Fruit fly (Drosophila melanogaster) whole organism, adult: ENCODE measurements around the gene Atxn7.

Experiments used
- CG11617 ChIP-seq: fragments of 200-800 bp; sonication (Bioruptor generic); optimal IDR thresholded peaks from 2 replicates; lab custom pipeline; 2017; ENCODE audit warnings: mild to moderate bottlenecking, missing biosample characterization, missing genetic modification reagents, missing genetic modification characterization
- CG12768 ChIP-seq: fragments of 200-800 bp; sonication (Bioruptor generic); optimal IDR thresholded peaks from 2 replicates; lab custom pipeline; 2017; ENCODE audit warnings: missing biosample characterization, missing genetic modification characterization, mild to moderate bottlenecking, moderate library complexity, missing genetic modification reagents
- CG14711 ChIP-seq: fragments of 200-800 bp; sonication (Bioruptor generic); optimal IDR thresholded peaks from 2 replicates; lab custom pipeline; 2018; ENCODE audit warnings: missing biosample characterization, mild to moderate bottlenecking, missing genetic modification characterization, moderate library complexity
- CG1620 ChIP-seq: fragments of 200-800 bp; sonication (Bioruptor generic); optimal IDR thresholded peaks from 2 replicates; lab custom pipeline; 2016; ENCODE audit warnings: missing biosample characterization, missing genetic modification characterization
- CG33017 ChIP-seq: fragments of 200-800 bp; sonication (Bioruptor generic); optimal IDR thresholded peaks from 2 replicates; lab custom pipeline; 2018; ENCODE audit warnings: missing biosample characterization, mild to moderate bottlenecking, missing genetic modification characterization, moderate library complexity
- CG5204 ChIP-seq: fragments of 200-800 bp; sonication (Bioruptor generic); optimal IDR thresholded peaks from 2 replicates; lab custom pipeline; 2016; ENCODE audit warnings: missing biosample characterization, missing genetic modification characterization
- CG7045 ChIP-seq: fragments of 200-800 bp; sonication (Bioruptor generic); optimal IDR thresholded peaks from 2 replicates; lab custom pipeline; 2017; ENCODE audit warnings: missing biosample characterization, mild to moderate bottlenecking, missing genetic modification characterization
- CG7101 ChIP-seq: fragments of 200-800 bp; sonication (Bioruptor generic); optimal IDR thresholded peaks from 2 replicates; lab custom pipeline; 2018; ENCODE audit warnings: missing biosample characterization, mild to moderate bottlenecking, missing genetic modification characterization, moderate library complexity
- Clk ChIP-seq: fragments of 200-800 bp; sonication (Bioruptor generic); optimal IDR thresholded peaks from 2 replicates; lab custom pipeline; 2017; ENCODE audit warnings: missing biosample characterization, missing genetic modification characterization
- Crg-1 ChIP-seq: fragments of 200-800 bp; sonication (Bioruptor generic); optimal IDR thresholded peaks from 2 replicates; lab custom pipeline; 2016; ENCODE audit warnings: missing biosample characterization, missing genetic modification characterization
- Hr96 ChIP-seq: fragments of 200-800 bp; sonication (Bioruptor generic); optimal IDR thresholded peaks from 2 replicates; lab custom pipeline; 2016; ENCODE audit warnings: missing biosample characterization, missing genetic modification characterization
- Mnt ChIP-seq: fragments of 200-800 bp; sonication (Bioruptor generic); optimal IDR thresholded peaks from 2 replicates; lab custom pipeline; 2016; ENCODE audit warnings: missing biosample characterization, mild to moderate bottlenecking, missing genetic modification characterization
- bab1 ChIP-seq: fragments of 200-800 bp; sonication (Bioruptor generic); optimal IDR thresholded peaks from 3 replicates; lab custom pipeline; 2019; ENCODE audit warnings: missing biosample characterization, mild to moderate bottlenecking, missing genetic modification characterization, moderate library complexity
- cic ChIP-seq: fragments of 200-800 bp; sonication (Bioruptor generic); optimal IDR thresholded peaks from 2 replicates; lab custom pipeline; 2017; ENCODE audit warnings: missing biosample characterization, mild to moderate bottlenecking, missing genetic modification characterization, moderate library complexity
- cnc ChIP-seq, 2 experiments: fragments of >200 bp; optimal IDR thresholded peaks; 2 replicates each; lab custom pipeline; 2017
- kay ChIP-seq: fragments of 200-800 bp; sonication (Bioruptor generic); peaks from one replicate; lab custom pipeline; 2016; ENCODE audit warnings: missing biosample characterization, missing genetic modification characterization, borderline replicate concordance
- ovo ChIP-seq: fragments of 200-800 bp; sonication (Bioruptor generic); optimal IDR thresholded peaks from 2 replicates; lab custom pipeline; 2016; ENCODE audit warnings: missing biosample characterization, missing genetic modification characterization
- pad ChIP-seq: fragments of 200-800 bp; sonication (Bioruptor generic); optimal IDR thresholded peaks from 3 replicates; lab custom pipeline; 2017; ENCODE audit warnings: missing biosample characterization, missing genetic modification characterization, mild to moderate bottlenecking, moderate library complexity, missing genetic modification reagents
- tj ChIP-seq: fragments of 200-800 bp; sonication (Bioruptor generic); optimal IDR thresholded peaks from 3 replicates; lab custom pipeline; 2017; ENCODE audit warnings: missing biosample characterization, mild to moderate bottlenecking, missing genetic modification characterization, moderate library complexity
- toe ChIP-seq: fragments of 200-800 bp; sonication (Bioruptor generic); optimal IDR thresholded peaks from 2 replicates; lab custom pipeline; 2016; ENCODE audit warnings: missing biosample characterization, missing genetic modification characterization

Gene Atxn7

dm6 chr2L:2363626-2364147, 12.0 kb upstream of the Atxn7 start:
- TF ChIP-seq pad (GFP tag; lab: Kevin White, UChicago) (peak; percentile 83), cnc (optimal IDR thresholded peaks at IDR 0.05; lab: Kevin White, UChicago) (no peak), CG11617 (GFP tag; lab: Kevin White, UChicago) (peak; percentile 94), CG14711 (tag; lab: Kevin White, UChicago) (peak; percentile 95), ovo (peak; percentile 90), toe (GFP tag; lab: Kevin White, UChicago) (peak; percentile 88), CG1620 (GFP tag; lab: Kevin White, UChicago) (peak; percentile 89), tj (GFP tag; lab: Kevin White, UChicago) (peak; percentile 86), cic (GFP tag; lab: Kevin White, UChicago) (peak; percentile 92), Crg-1 (GFP tag; lab: Kevin White, UChicago) (peak; percentile 91), CG7045 (peak; percentile 97), CG12768 (peak; percentile 98), bab1 (GFP tag; lab: Kevin White, UChicago) (peak; percentile 97), Clk (peak; percentile 87), CG33017 (peak; percentile 98), kay (GFP tag; lab: Kevin White, UChicago) (peak; percentile 96), Mnt (GFP tag; lab: Kevin White, UChicago) (peak; percentile 79), CG5204 (GFP tag; lab: Kevin White, UChicago) (peak; percentile 87), CG7101 (tag; lab: Kevin White, UChicago) (peak; percentile 97), Hr96 (peak; percentile 83)

- TF ChIP-seq Crg-1 (GFP tag; lab: Kevin White, UChicago) (no peak), Hr96 (no peak), CG11617 (GFP tag; lab: Kevin White, UChicago) (no peak), toe (GFP tag; lab: Kevin White, UChicago) (peak; percentile 2), Mnt (GFP tag; lab: Kevin White, UChicago) (no peak), pad (GFP tag; lab: Kevin White, UChicago) (no peak)
Measured at dm6 chr2L:2364200-2364754, 11.4 kb upstream of the Atxn7 start.

- TF ChIP-seq toe (GFP tag; lab: Kevin White, UChicago): peak; percentile 12
- TF ChIP-seq CG14711 (tag; lab: Kevin White, UChicago): no peak
- peak; percentile 12 for TF ChIP-seq pad (GFP tag; lab: Kevin White, UChicago)
- TF ChIP-seq Mnt (GFP tag; lab: Kevin White, UChicago): peak; percentile 3
- peak; percentile 99 for TF ChIP-seq kay (GFP tag; lab: Kevin White, UChicago)
Measured at dm6 chr2L:2365077-2365651, 10.5 kb upstream of the Atxn7 start, which contains the start of the genes Rab5 and Axud1. Gene Rab5, minus strand, starts transcription at chr2L:2365273. Gene Axud1, plus strand, starts transcription at chr2L:2365345.

- TF ChIP-seq CG7101 (tag; lab: Kevin White, UChicago): peak; percentile 0
- TF ChIP-seq cic (GFP tag; lab: Kevin White, UChicago): no peak
- TF ChIP-seq kay (GFP tag; lab: Kevin White, UChicago): peak; percentile 79
- no peak for TF ChIP-seq bab1 (GFP tag; lab: Kevin White, UChicago)
Measured at dm6 chr2L:2365655-2366214, 9.9 kb upstream of the Atxn7 start.

DNA sequence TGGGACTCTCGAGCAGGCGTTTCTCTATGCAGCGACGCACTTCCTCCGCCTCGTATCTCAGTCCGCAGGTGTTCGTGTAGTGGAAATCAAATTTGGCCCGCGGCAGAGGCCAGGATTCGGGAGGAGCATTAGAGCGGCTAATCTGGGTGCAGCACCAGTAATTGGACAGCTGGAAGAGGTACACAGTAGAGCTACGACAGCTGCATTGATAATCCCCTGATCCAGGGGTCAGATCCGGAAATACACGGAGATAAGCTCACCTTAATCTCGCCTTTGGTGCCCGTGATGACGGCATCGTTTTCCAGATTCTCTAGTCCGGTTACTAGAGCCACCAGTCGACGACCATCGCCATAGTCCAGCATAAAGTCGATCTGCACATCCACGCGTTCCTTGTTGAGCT, 5.3 kb upstream of the Atxn7 start:
- TF ChIP-seq Clk (no peak), cic (GFP tag; lab: Kevin White, UChicago) (peak; percentile 5)

DNA sequence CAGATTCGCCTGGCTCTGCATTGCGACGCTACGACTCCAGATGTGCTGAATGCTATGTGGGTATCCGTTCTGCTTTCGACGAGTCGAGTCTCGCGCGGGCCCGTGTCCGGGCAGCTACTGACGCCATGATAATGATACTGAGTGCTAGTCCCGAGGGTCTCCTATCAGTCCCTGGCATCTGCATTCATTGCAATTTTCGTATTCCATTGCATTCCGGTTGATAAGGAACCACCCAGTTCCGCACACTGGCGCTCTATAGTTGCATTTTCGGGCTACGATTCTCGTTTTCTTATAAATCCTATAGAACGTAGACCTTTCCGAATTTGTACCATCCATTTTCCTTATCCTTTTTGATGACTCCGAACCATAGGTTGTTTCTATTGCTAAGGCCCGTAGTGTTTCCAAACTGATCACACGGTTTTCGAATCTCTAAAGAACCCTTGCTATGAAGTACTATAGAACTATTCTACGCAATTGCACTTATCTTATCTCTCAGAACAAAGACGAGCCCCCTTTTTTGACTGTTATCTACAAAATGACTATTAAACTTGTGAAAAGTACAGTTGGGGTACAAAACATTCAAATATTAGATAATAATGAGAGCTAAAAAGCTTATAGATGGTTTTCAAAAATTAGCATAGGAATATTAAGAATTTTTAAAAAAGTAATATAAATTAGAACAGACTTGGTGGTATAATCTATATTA, 4.1 kb upstream of the Atxn7 start, which contains the start of gene CG3597:
Gene CG3597, minus strand, starts transcription at position 119 of the 706 bp plus-strand sequence.
- TF ChIP-seq CG33017: no peak
- no peak for TF ChIP-seq ovo
- no peak for TF ChIP-seq pad (GFP tag; lab: Kevin White, UChicago)
- TF ChIP-seq Mnt (GFP tag; lab: Kevin White, UChicago): no peak
- TF ChIP-seq CG12768: no peak
- no peak for TF ChIP-seq toe (GFP tag; lab: Kevin White, UChicago)
- TF ChIP-seq CG7045: no peak
- TF ChIP-seq CG7101 (tag; lab: Kevin White, UChicago): no peak
- TF ChIP-seq CG1620 (GFP tag; lab: Kevin White, UChicago): no peak
- peak; percentile 85 for TF ChIP-seq cic (GFP tag; lab: Kevin White, UChicago)
- peak; percentile 51 for TF ChIP-seq tj (GFP tag; lab: Kevin White, UChicago)
- peak; percentile 83 for TF ChIP-seq kay (GFP tag; lab: Kevin White, UChicago)
- TF ChIP-seq Hr96: no peak
- no peak for TF ChIP-seq bab1 (GFP tag; lab: Kevin White, UChicago)
- no peak for TF ChIP-seq CG5204 (GFP tag; lab: Kevin White, UChicago)
- TF ChIP-seq CG14711 (tag; lab: Kevin White, UChicago): no peak
- TF ChIP-seq Clk: no peak
- no peak for TF ChIP-seq cnc (optimal IDR thresholded peaks at IDR 0.05; lab: Kevin White, UChicago)
- TF ChIP-seq Crg-1 (GFP tag; lab: Kevin White, UChicago): no peak
